In genomic region chrX:18409938-18410337, dm6 we compare ENCODE assay signal across 1 fruit fly cellular context.
A peak's percentile ranks its signal among the peaks of the same experiment; 100 is the strongest.
TF ChIP-seq lines count a peak whose summit lies in the region.

Gene Nt5b (minus strand): TSS chrX:18410144.

TF ChIP-seq in whole organism, embryonic, 481 proteins besides CTCF, POLR2A, EP300 and RAD21 (continued from another document):
- TF ChIP-seq Scr (GFP tag; IDR thresholded peaks at IDR 0.05; lab: Robert Waterston, UW; ENCODE audit: partially characterized antibody) (peak; percentile 36; the same call in 1 of the 2 replicates), chm (GFP tag; IDR thresholded peaks at IDR 0.05; lab: Robert Waterston, UW) (no peak), CG13287 (GFP tag; IDR thresholded peaks at IDR 0.05; lab: Robert Waterston, UW; ENCODE audit: partially characterized antibody) (peak; percentile 65), zen2 (GFP tag; IDR thresholded peaks at IDR 0.05; lab: Robert Waterston, UW; ENCODE audit: partially characterized antibody) (0 out of 3 replicates have a peak, but pooled peaks have one; percentile 24), stwl (tag; optimal IDR thresholded peaks at IDR 0.05; lab: Kevin White, UChicago) (peak; percentile 66), CG2116 (GFP tag; optimal IDR thresholded peaks at IDR 0.05; lab: Kevin White, UChicago) (peak; percentile 15), Doc3 (GFP tag; IDR thresholded peaks at IDR 0.05; lab: Robert Waterston, UW; ENCODE audit: partially characterized antibody) (0 out of 3 replicates have a peak, but pooled peaks have one; percentile 38), tgo (GFP tag; IDR thresholded peaks at IDR 0.05; lab: Robert Waterston, UW) (no peak), E2f2 (GFP tag; IDR thresholded peaks at IDR 0.05; lab: Robert Waterston, UW) (peak; percentile 88), CG13424 (tag; optimal IDR thresholded peaks at IDR 0.05; lab: Kevin White, UChicago) (no peak), pb (GFP tag; optimal IDR thresholded peaks at IDR 0.05; lab: Kevin White, UChicago) (no peak), Taf1 (GFP tag; IDR thresholded peaks at IDR 0.05; lab: Robert Waterston, UW) (no peak), sna (GFP tag; IDR thresholded peaks at IDR 0.05; lab: Robert Waterston, UW; ENCODE audit: partially characterized antibody) (peak; percentile 19; the same call in 1 of the 2 replicates), Dp (GFP tag; optimal IDR thresholded peaks at IDR 0.05; lab: Kevin White, UChicago) (peak; percentile 79), ro (GFP tag; IDR thresholded peaks at IDR 0.05; lab: Robert Waterston, UW) (no peak), Dref (GFP tag; IDR thresholded peaks at IDR 0.05; lab: Robert Waterston, UW) (peak; percentile 60), exex (tag; optimal IDR thresholded peaks at IDR 0.05; lab: Kevin White, UChicago) (no peak), vnd (GFP tag; IDR thresholded peaks at IDR 0.05; lab: Robert Waterston, UW; ENCODE audit: partially characterized antibody) (0 out of 3 replicates have a peak, but pooled peaks have one; percentile 46), CG34224 (GFP tag; IDR thresholded peaks at IDR 0.05; lab: Robert Waterston, UW; ENCODE audit: partially characterized antibody) (peak; percentile 15; the same call in 1 of the 3 replicates), dan (GFP tag; IDR thresholded peaks at IDR 0.05; lab: Robert Waterston, UW) (no peak), CG6791 (GFP tag; IDR thresholded peaks at IDR 0.05; lab: Robert Waterston, UW; ENCODE audit: partially characterized antibody) (peak; percentile 65; the same call in 1 of the 3 replicates), Trl (optimal IDR thresholded peaks at IDR 0.05; lab: Kevin White, UChicago) (peak; percentile 50 to 56), Trl (GFP tag; optimal IDR thresholded peaks at IDR 0.05; lab: Kevin White, UChicago) (no peak), BEAF-32 (GFP tag; optimal IDR thresholded peaks at IDR 0.05; lab: Kevin White, UChicago) (peak; percentile 25), CG10274 (GFP tag; optimal IDR thresholded peaks at IDR 0.05; lab: Kevin White, UChicago) (no peak), tna (GFP tag; IDR thresholded peaks at IDR 0.05; lab: Robert Waterston, UW; ENCODE audit: partially characterized antibody) (peak; percentile 23; the same call in 1 of the 2 replicates), CG9215 (GFP tag; IDR thresholded peaks at IDR 0.05; lab: Robert Waterston, UW) (peak; percentile 86)
